Worm (Caenorhabditis elegans) whole organism, L4 larva: Measurements from ENCODE around the gene rbm-42.

Source experiments
- Y105C5A.15 ChIP-seq: fragments of 200-800 bp; sonication (Bioruptor generic); IDR thresholded peaks from 2 replicates; pipeline ENCODE4 v1.3.6; 2022; ENCODE audit warnings: missing genetic modification characterization, missing compliant biosample characterization
- ZK546.5 ChIP-seq, 2 experiments: sonication (generic microtip); optimal IDR thresholded peaks; 2 replicates each; lab custom pipeline; 2017; ENCODE audit warnings: missing biosample characterization in 2 of 2, missing genetic modification characterization in 2 of 2
- ama-1 ChIP-seq: fragments of 150-350 bp; optimal IDR thresholded peaks from 2 replicates; lab custom pipeline; 2014; ENCODE audit warnings: inconsistent platforms, mixed read lengths
- ceh-44 ChIP-seq: fragments of 200-800 bp; sonication (Bioruptor generic); IDR thresholded peaks from 2 replicates; pipeline ENCODE4 v1.3.6; 2022; ENCODE audit warnings: missing genetic modification reagents, missing genetic modification characterization, missing compliant biosample characterization
- dve-1 ChIP-seq: sonication (generic microtip); optimal IDR thresholded peaks from 2 replicates; lab custom pipeline; 2017; ENCODE audit warnings: antibody characterized with exemption, mild to moderate bottlenecking, missing genetic modification characterization, missing compliant biosample characterization; ENCODE audit not compliant: insufficient read depth
- lim-7 ChIP-seq: fragments of 200-800 bp; sonication (Bioruptor generic); IDR thresholded peaks from 2 replicates; pipeline ENCODE4 v1.3.6; 2022; ENCODE audit warnings: missing genetic modification characterization, missing compliant biosample characterization
- lin-15B ChIP-seq: fragments of 150-350 bp; sonication (generic microtip); optimal IDR thresholded peaks from 3 replicates; lab custom pipeline; 2014; ENCODE audit warnings: missing biosample characterization, missing genetic modification characterization
- lsy-2 ChIP-seq, 2 experiments: fragments of 150-350 bp in 1 of 2; sonication (generic microtip) in 1 of 2; optimal IDR thresholded peaks; 2 replicates each; lab custom pipeline; 2014 to 2017; ENCODE audit warnings: missing biosample characterization in 2 of 2, missing genetic modification characterization in 2 of 2
- madf-5 ChIP-seq, 2 experiments: fragments of 200-800 bp; sonication (Bioruptor generic); IDR thresholded peaks; 2 replicates each; pipeline ENCODE4 v1.3.6; 2022; ENCODE audit warnings: missing compliant biosample characterization in 2 of 2, missing genetic modification characterization in 2 of 2
- set-16 ChIP-seq: fragments of 200-800 bp; sonication (Bioruptor generic); IDR thresholded peaks from 2 replicates; pipeline ENCODE4 v1.3.6; 2022; ENCODE audit warnings: missing genetic modification reagents, missing genetic modification characterization, missing compliant biosample characterization
- skn-1 ChIP-seq: fragments of 150-350 bp; optimal IDR thresholded peaks from 2 replicates; lab custom pipeline; 2014; ENCODE audit warnings: missing biosample characterization, missing genetic modification characterization
- spr-1 ChIP-seq: sonication (generic microtip); optimal IDR thresholded peaks from 2 replicates; lab custom pipeline; 2016; ENCODE audit warnings: mild to moderate bottlenecking, missing genetic modification characterization, missing compliant biosample characterization
- unc-62 ChIP-seq, 3 experiments: fragments of 150-350 bp in 1 of 3; sonication (generic microtip); optimal IDR thresholded peaks in 2 of 3; peaks in 1 of 3; 1 replicate in 1 of 3; 2 replicates in 2 of 3; lab custom pipeline; 2014 to 2017; ENCODE audit warnings: missing biosample characterization in 3 of 3, missing genetic modification characterization in 3 of 3, missing genetic modification reagents in 3 of 3, missing genotype in 1 of 3
- ztf-11 ChIP-seq: fragments of 150-350 bp; optimal IDR thresholded peaks from 2 replicates; lab custom pipeline; 2014; ENCODE audit warnings: missing biosample characterization, missing genetic modification characterization

DNA sequence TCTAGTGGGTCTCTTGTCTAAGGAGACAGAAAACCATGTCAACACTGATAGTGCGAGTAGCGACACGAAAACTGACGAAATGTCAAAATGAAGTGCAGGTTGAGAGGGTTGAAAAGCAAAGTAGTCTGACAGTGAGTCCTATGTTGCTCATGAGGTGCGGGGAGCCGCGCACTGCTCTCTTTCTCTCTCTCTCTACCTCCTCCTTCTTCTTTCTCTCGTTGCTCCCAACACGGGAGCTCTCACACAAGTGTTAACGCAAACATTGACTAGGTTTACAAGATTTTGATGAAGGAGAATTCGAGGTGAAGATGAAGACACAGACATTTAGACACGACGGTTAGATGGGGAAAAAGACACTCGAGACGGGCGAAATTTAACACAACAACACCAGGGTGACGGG lies 23.8 kb downstream of the rbm-42 start:
- TF ChIP-seq unc-62 (GFP tag; optimal IDR thresholded peaks at IDR 0.05 in 1 of 2; lab: Kevin White, UChicago) (peak in 1 of 2 experiments; percentile 35), unc-62 (tag; optimal IDR thresholded peaks at IDR 0.05; lab: Kevin White, UChicago) (no peak), ceh-44 (GFP tag; lab: Robert Waterston, UW) (no peak), lim-7 (no peak), ama-1 (no peak), ztf-11 (no peak), madf-5 (GFP tag; IDR thresholded peaks at IDR 0.05; lab: Robert Waterston, UW) (no peak), ZK546.5 (tag; optimal IDR thresholded peaks at IDR 0.05; lab: Kevin White, UChicago) (no peak), skn-1 (tag; lab: Kevin White, UChicago) (no peak), spr-1 (tag; lab: Kevin White, UChicago) (no peak), dve-1 (tag; lab: Kevin White, UChicago) (no peak), set-16 (GFP tag; lab: Robert Waterston, UW) (0 out of 2 replicates have a peak, but pooled peaks have one; percentile 8), Y105C5A.15 (no peak), lin-15B (tag; lab: Kevin White, UChicago) (no peak), lsy-2 (tag; optimal IDR thresholded peaks at IDR 0.05; lab: Kevin White, UChicago) (no peak)
